Worm (Caenorhabditis elegans): ENCODE results near the gene dnj-2.

Gene dnj-2

DNA sequence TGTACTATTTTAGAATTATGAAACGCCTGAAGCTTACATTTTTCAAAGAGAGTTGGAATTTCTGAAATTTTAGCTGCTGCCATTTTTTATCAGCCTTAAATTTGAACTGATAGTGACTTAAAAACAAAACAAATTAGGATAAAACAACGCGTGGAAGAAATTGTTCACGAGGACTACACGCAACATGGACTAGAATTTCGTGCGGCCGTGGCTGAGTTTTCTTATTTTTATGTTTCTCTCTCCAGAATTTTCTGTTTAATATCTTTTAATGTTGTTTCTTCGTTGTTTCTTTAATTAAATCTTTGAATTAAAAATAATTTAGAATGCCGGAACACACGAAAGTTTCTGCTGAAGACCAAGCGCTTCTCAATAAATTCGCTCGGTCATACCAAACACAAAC lies 1.1 kb upstream of the dnj-2 start, which contains the start of the genes B0035.3, B0035.22 and pfd-4:
Gene B0035.3 (minus strand): TSS at position 114 of the 400 bp plus-strand sequence.
Gene B0035.22 (plus strand): TSS at position 269 of the 400 bp plus-strand sequence.
Gene pfd-4 (plus strand): TSS at position 323 of the 400 bp plus-strand sequence.
- TF ChIP-seq tbx-37 (GFP tag; conservative IDR thresholded peaks at IDR 0.05) (peak; percentile 71), ets-7 (tag; optimal IDR thresholded peaks at IDR 0.05) (no peak)

ce11 chrIV:11311484-11311883 lies 2.3 kb downstream of the dnj-2 start:
- TF ChIP-seq ceh-36 (tag; optimal IDR thresholded peaks at IDR 0.05) = no peak
- TF ChIP-seq hmg-4 (GFP tag; optimal IDR thresholded peaks at IDR 0.05) = no peak
- no peak for TF ChIP-seq pes-1 (GFP tag; IDR thresholded peaks at IDR 0.05)
- no peak for TF ChIP-seq aly-1 (tag; optimal IDR thresholded peaks at IDR 0.05)
- TF ChIP-seq flt-1 (GFP tag; IDR thresholded peaks at IDR 0.05) = no peak
- TF ChIP-seq ets-7 (tag; optimal IDR thresholded peaks at IDR 0.05) = no peak
- TF ChIP-seq ama-1 (optimal IDR thresholded peaks at IDR 0.05) = no peak
- no peak for TF ChIP-seq sea-1 (GFP tag; conservative IDR thresholded peaks at IDR 0.05)
- no peak for TF ChIP-seq hnd-1 (tag; optimal IDR thresholded peaks at IDR 0.05)
- no peak for TF ChIP-seq tbx-37 (GFP tag; conservative IDR thresholded peaks at IDR 0.05)
- no peak for TF ChIP-seq B0310.2 (tag; optimal IDR thresholded peaks at IDR 0.05)
- TF ChIP-seq hmbx-1 (tag; optimal IDR thresholded peaks at IDR 0.05) = no peak
- no peak for TF ChIP-seq ceh-13 (GFP tag; optimal IDR thresholded peaks at IDR 0.05)
- TF ChIP-seq scrt-1 (GFP tag; IDR thresholded peaks at IDR 0.05) = no peak
- no peak for TF ChIP-seq tra-4 (tag; optimal IDR thresholded peaks at IDR 0.05)

DNA sequence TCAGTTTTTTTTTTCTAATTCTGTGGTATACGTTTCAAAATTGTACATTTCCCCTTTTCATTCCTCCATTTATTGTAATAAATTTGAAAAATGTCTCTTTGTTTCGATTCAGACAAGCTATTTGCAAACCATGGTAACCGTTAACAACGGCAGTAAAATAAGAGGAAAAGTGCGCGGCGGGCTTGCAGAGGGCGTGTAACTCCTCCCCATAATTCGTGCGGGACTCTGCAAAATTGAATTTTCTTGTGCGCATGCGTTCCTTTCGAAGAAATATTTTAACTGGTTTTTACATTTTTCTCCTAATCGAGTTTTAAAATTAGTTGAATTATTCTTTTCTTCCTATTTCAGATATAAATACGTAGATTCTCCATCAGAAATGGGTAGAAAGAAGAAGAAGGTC lies 3.2 kb downstream of the dnj-2 start, which contains the start of gene znf-207:
Gene znf-207 (plus strand): TSS at position 349 of the 400 bp plus-strand sequence.
- TF ChIP-seq flt-1 (GFP tag; IDR thresholded peaks at IDR 0.05) (peak; percentile 61; the same call in 1 of the 2 replicates), ceh-36 (tag; optimal IDR thresholded peaks at IDR 0.05) (no peak), ets-7 (tag; optimal IDR thresholded peaks at IDR 0.05) (no peak), aly-1 (tag; optimal IDR thresholded peaks at IDR 0.05) (peak; percentile 57), tra-4 (tag; optimal IDR thresholded peaks at IDR 0.05) (no peak), F13C5.2 (tag; optimal IDR thresholded peaks at IDR 0.05) (peak; percentile 75), sea-1 (GFP tag; conservative IDR thresholded peaks at IDR 0.05) (0 out of 2 replicates have a peak, but pooled peaks have one; percentile 51), ceh-13 (GFP tag; optimal IDR thresholded peaks at IDR 0.05) (peak; percentile 24), B0310.2 (tag; optimal IDR thresholded peaks at IDR 0.05) (no peak), ama-1 (optimal IDR thresholded peaks at IDR 0.05) (no peak), pes-1 (GFP tag; IDR thresholded peaks at IDR 0.05) (peak; percentile 73), hmg-4 (GFP tag; optimal IDR thresholded peaks at IDR 0.05) (no peak), scrt-1 (GFP tag; IDR thresholded peaks at IDR 0.05) (no peak), hmbx-1 (tag; optimal IDR thresholded peaks at IDR 0.05) (peak; percentile 9), tbx-11 (GFP tag; IDR thresholded peaks at IDR 0.05) (0 out of 2 replicates have a peak, but pooled peaks have one; percentile 26), hnd-1 (tag; optimal IDR thresholded peaks at IDR 0.05) (peak; percentile 20), tbx-37 (GFP tag; conservative IDR thresholded peaks at IDR 0.05) (0 out of 2 replicates have a peak, but pooled peaks have one; percentile 37)

- no peak for TF ChIP-seq F13C5.2 (tag; optimal IDR thresholded peaks at IDR 0.05)
- TF ChIP-seq flt-1 (GFP tag; IDR thresholded peaks at IDR 0.05) = no peak
- no peak for TF ChIP-seq ceh-36 (tag; optimal IDR thresholded peaks at IDR 0.05)
- TF ChIP-seq hnd-1 (tag; optimal IDR thresholded peaks at IDR 0.05) = no peak
- TF ChIP-seq ama-1 (optimal IDR thresholded peaks at IDR 0.05) = no peak
- TF ChIP-seq aly-1 (tag; optimal IDR thresholded peaks at IDR 0.05) = no peak
- no peak for TF ChIP-seq tbx-37 (GFP tag; conservative IDR thresholded peaks at IDR 0.05)
Observed at ce11 chrIV:11307770-11308169, 6.0 kb downstream of the dnj-2 start.

DNA sequence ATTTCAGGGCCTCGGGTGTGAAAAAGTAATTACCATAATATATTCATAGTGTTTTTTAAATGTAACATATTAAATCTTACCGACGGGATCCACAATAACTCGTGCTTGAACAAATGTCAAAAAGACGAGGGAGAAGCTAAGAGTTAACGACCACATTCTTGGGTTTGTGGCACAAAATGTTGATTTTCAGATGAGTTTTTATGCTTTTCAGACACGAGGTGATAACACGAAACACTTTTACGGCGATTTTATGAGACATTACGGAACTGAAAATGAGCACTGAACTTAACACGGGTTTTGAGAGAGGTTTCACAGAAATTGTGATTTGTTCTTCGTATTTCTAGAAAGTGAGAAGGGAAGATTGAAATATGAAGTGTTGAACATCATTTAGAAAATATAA lies 7.2 kb downstream of the dnj-2 start, which contains the start of gene B0035.13:
Gene B0035.13 (minus strand): TSS at position 173 of the 400 bp plus-strand sequence.
- TF ChIP-seq hmbx-1 (tag; optimal IDR thresholded peaks at IDR 0.05) (no peak), ets-7 (tag; optimal IDR thresholded peaks at IDR 0.05) (no peak), pes-1 (GFP tag; IDR thresholded peaks at IDR 0.05) (no peak), F13C5.2 (tag; optimal IDR thresholded peaks at IDR 0.05) (no peak), ceh-36 (tag; optimal IDR thresholded peaks at IDR 0.05) (no peak), scrt-1 (GFP tag; IDR thresholded peaks at IDR 0.05) (no peak), hnd-1 (tag; optimal IDR thresholded peaks at IDR 0.05) (no peak), sea-1 (GFP tag; conservative IDR thresholded peaks at IDR 0.05) (no peak), flt-1 (GFP tag; IDR thresholded peaks at IDR 0.05) (no peak), tra-4 (tag; optimal IDR thresholded peaks at IDR 0.05) (no peak)

DNA sequence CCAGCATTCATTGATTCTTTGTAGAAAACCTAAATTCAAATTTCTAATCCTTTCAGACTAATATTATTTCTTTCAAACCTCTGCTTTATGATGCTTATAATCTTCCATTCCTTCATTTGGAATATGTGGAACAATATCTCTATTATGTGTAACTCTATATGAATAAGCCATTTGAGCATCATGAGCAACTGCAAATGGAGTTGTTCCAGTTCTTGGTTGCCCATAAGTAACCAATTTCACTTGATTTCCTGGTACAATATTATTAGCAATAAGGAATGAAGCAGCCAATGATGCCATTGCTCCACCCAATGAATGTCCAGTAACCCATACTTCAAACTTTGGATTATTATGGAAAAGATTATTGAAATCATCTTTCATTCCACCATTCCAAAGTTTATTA lies 8.8 kb downstream of the dnj-2 start:
- TF ChIP-seq ceh-13 (GFP tag; optimal IDR thresholded peaks at IDR 0.05) = no peak
- TF ChIP-seq tbx-37 (GFP tag; conservative IDR thresholded peaks at IDR 0.05) = no peak
- TF ChIP-seq pes-1 (GFP tag; IDR thresholded peaks at IDR 0.05) = no peak
- no peak for TF ChIP-seq aly-1 (tag; optimal IDR thresholded peaks at IDR 0.05)
- no peak for TF ChIP-seq ets-7 (tag; optimal IDR thresholded peaks at IDR 0.05)

- TF ChIP-seq tbx-37 (GFP tag; conservative IDR thresholded peaks at IDR 0.05) (no peak), tbx-11 (GFP tag; IDR thresholded peaks at IDR 0.05) (no peak), F13C5.2 (tag; optimal IDR thresholded peaks at IDR 0.05) (no peak), ama-1 (optimal IDR thresholded peaks at IDR 0.05) (no peak), ceh-36 (tag; optimal IDR thresholded peaks at IDR 0.05) (no peak), sea-1 (GFP tag; conservative IDR thresholded peaks at IDR 0.05) (no peak), B0310.2 (tag; optimal IDR thresholded peaks at IDR 0.05) (no peak), scrt-1 (GFP tag; IDR thresholded peaks at IDR 0.05) (no peak), aly-1 (tag; optimal IDR thresholded peaks at IDR 0.05) (no peak), pes-1 (GFP tag; IDR thresholded peaks at IDR 0.05) (no peak), ceh-13 (GFP tag; optimal IDR thresholded peaks at IDR 0.05) (no peak), tra-4 (tag; optimal IDR thresholded peaks at IDR 0.05) (no peak), ets-7 (tag; optimal IDR thresholded peaks at IDR 0.05) (no peak), hmbx-1 (tag; optimal IDR thresholded peaks at IDR 0.05) (no peak), hmg-4 (GFP tag; optimal IDR thresholded peaks at IDR 0.05) (no peak), flt-1 (GFP tag; IDR thresholded peaks at IDR 0.05) (no peak), hnd-1 (tag; optimal IDR thresholded peaks at IDR 0.05) (no peak)
Observed at ce11 chrIV:11298154-11299086, 15.4 kb downstream of the dnj-2 start, which contains the start of the genes B0035.15 and dnj-1. Gene B0035.15, minus strand, starts transcription at chrIV:11298252. Gene dnj-1, plus strand, starts transcription at chrIV:11299036.

Data from whole organism, early embryonic.